Fruit fly (Drosophila melanogaster) whole organism, wandering third instar larva: ENCODE results near the gene Fancm.

Experiments
- Abd-B ChIP-seq: fragments of >200 bp; optimal IDR thresholded peaks from 2 replicates; lab custom pipeline; 2017; ENCODE audit warnings: missing biosample characterization, missing genetic modification characterization
- Hr78 ChIP-seq: fragments of >200 bp; optimal IDR thresholded peaks from 2 replicates; lab custom pipeline; 2017; ENCODE audit warnings: missing biosample characterization, missing genetic modification characterization
- Hr83 ChIP-seq: fragments of 200-300 bp; sonication (Bioruptor generic); optimal IDR thresholded peaks from 2 replicates; lab custom pipeline; 2016; ENCODE audit warnings: missing biosample characterization, mild to moderate bottlenecking, missing genetic modification characterization, moderate library complexity; ENCODE audit not compliant: poor library complexity, severe bottlenecking
- Sp1 ChIP-seq: fragments of 200-800 bp; sonication (Bioruptor generic); optimal IDR thresholded peaks from 3 replicates; lab custom pipeline; 2019; ENCODE audit warnings: missing biosample characterization, mild to moderate bottlenecking, missing genetic modification characterization, moderate library complexity
- dl ChIP-seq, 2 experiments: fragments of 175-275, 200-275 bp in 1 of 2; fragments of 200-275 bp in 1 of 2; sonication (Bioruptor generic); optimal IDR thresholded peaks; lab custom pipeline; 2018; ENCODE audit warnings: mild to moderate bottlenecking in 2 of 2, missing biosample characterization in 2 of 2, missing genetic modification characterization in 2 of 2, moderate library complexity in 2 of 2; ENCODE audit not compliant: partially characterized antibody in 2 of 2, insufficient read depth in 1 of 2
- h ChIP-seq: fragments of 200-800 bp; sonication (Bioruptor generic); optimal IDR thresholded peaks from 3 replicates; lab custom pipeline; 2016; ENCODE audit warnings: missing biosample characterization, mild to moderate bottlenecking, missing genetic modification characterization
- psq ChIP-seq: fragments of 200-800 bp; sonication (Bioruptor generic); optimal IDR thresholded peaks from 3 replicates; lab custom pipeline; 2017; ENCODE audit warnings: missing biosample characterization, mild to moderate bottlenecking, missing genetic modification characterization, moderate library complexity

dm6 chr3R:21456774-21457173, 25.4 kb upstream of the Fancm start:
- TF ChIP-seq Hr78 (GFP tag; lab: Kevin White, UChicago) (no peak), psq (GFP tag; lab: Kevin White, UChicago) (no peak), h (GFP tag; lab: Kevin White, UChicago) (no peak), Abd-B (GFP tag; lab: Kevin White, UChicago) (no peak), Hr83 (GFP tag; lab: Kevin White, UChicago) (no peak), Sp1 (no peak), dl (GFP tag; optimal IDR thresholded peaks at IDR 0.05; lab: Kevin White, UChicago; ENCODE audit: insufficient read depth in 1 of 2, partially characterized antibody in 2 of 2) (no peak)
